Worm (Caenorhabditis elegans): ENCODE measurements around the gene fipr-18.

DNA sequence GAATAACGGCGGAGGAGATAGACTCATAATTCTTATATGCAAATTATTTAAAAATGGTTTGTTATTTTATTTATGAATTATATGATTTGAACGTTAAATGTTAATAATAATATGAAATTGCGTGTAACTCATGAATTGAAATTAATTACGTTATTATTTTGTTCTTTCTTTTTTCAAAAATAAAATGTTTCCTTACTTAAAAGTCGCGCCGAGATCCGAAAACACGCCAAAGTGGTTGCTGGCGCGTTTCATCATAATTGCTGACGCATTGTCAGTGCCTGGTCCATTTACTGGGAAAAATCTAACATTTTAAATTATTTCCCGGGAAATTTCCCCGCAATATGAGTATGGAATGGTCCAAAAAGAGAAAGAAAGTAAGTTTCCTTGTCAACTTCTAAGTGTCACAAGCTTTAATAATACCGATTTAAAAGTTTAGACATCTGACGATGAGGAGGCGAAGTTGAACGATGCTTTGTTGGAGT is 40.3 kb downstream of the fipr-18 start, which contains the start of the genes C07H6.9 and sap-140:
- TF ChIP-seq him-1 (tag; optimal IDR thresholded peaks at IDR 0.05), result peak; percentile 24
- peak; percentile 83 for TF ChIP-seq W03F9.2 (tag; optimal IDR thresholded peaks at IDR 0.05)
- no peak for TF ChIP-seq dao-5 (tag; optimal IDR thresholded peaks at IDR 0.05)

Measured in whole organism, L4/young adult.